Fruit fly (Drosophila melanogaster): ENCODE measurements around the gene CG45544.
A peak's percentile ranks its signal among the peaks of the same experiment; 100 is the strongest.

Gene CG45544

dm6 chr3R:29290588-29291530 is 34.6 kb downstream of the CG45544 start:
- no peak for TF ChIP-seq Rel (GFP tag; optimal IDR thresholded peaks at IDR 0.05)
- no peak for TF ChIP-seq Rel (tag; optimal IDR thresholded peaks at IDR 0.05)
- TF ChIP-seq sage (GFP tag; optimal IDR thresholded peaks at IDR 0.05): no peak
- TF ChIP-seq usp (GFP tag; optimal IDR thresholded peaks at IDR 0.05): no peak
- TF ChIP-seq fru (GFP tag; optimal IDR thresholded peaks at IDR 0.05): peak; percentile 42
- TF ChIP-seq CG32264 (GFP tag; optimal IDR thresholded peaks at IDR 0.05): no peak
- no peak for TF ChIP-seq Jra (GFP tag; optimal IDR thresholded peaks at IDR 0.05)
- peak; percentile 41 for TF ChIP-seq HLH106 (tag; optimal IDR thresholded peaks at IDR 0.05)
- no peak for TF ChIP-seq rgr (GFP tag; optimal IDR thresholded peaks at IDR 0.05)
- no peak for TF ChIP-seq tai (GFP tag; optimal IDR thresholded peaks at IDR 0.05)
- TF ChIP-seq h (GFP tag; optimal IDR thresholded peaks at IDR 0.05): peak; percentile 63
- TF ChIP-seq Vsx2 (GFP tag; optimal IDR thresholded peaks at IDR 0.05; ENCODE audit: partially characterized antibody): no peak
- no peak for TF ChIP-seq OdsH (GFP tag; optimal IDR thresholded peaks at IDR 0.05)
- TF ChIP-seq dsf (GFP tag; optimal IDR thresholded peaks at IDR 0.05; ENCODE audit: borderline replicate concordance): no peak
- no peak for TF ChIP-seq lola (GFP tag; optimal IDR thresholded peaks at IDR 0.05)
- peak; percentile 4 for TF ChIP-seq dmrt93B (GFP tag; optimal IDR thresholded peaks at IDR 0.05)
- peak in 1 of 2 experiments; percentile 59 for TF ChIP-seq foxo (GFP tag; optimal IDR thresholded peaks at IDR 0.05)
- no peak for TF ChIP-seq brk (GFP tag; optimal IDR thresholded peaks at IDR 0.05)
- TF ChIP-seq N (GFP tag; optimal IDR thresholded peaks at IDR 0.05): no peak
- no peak for TF ChIP-seq woc (GFP tag; optimal IDR thresholded peaks at IDR 0.05)
- no peak for TF ChIP-seq Sp1 (GFP tag; optimal IDR thresholded peaks at IDR 0.05)
- peak; percentile 3 for TF ChIP-seq Hnf4 (GFP tag; optimal IDR thresholded peaks at IDR 0.05)
- TF ChIP-seq Dif (GFP tag; optimal IDR thresholded peaks at IDR 0.05; ENCODE audit: partially characterized antibody): no peak
- TF ChIP-seq Myc (optimal IDR thresholded peaks at IDR 0.05): no peak
- no peak for TF ChIP-seq CG9705 (GFP tag; optimal IDR thresholded peaks at IDR 0.05)
- TF ChIP-seq ey (GFP tag; optimal IDR thresholded peaks at IDR 0.05): no peak
- TF ChIP-seq Mio (GFP tag; optimal IDR thresholded peaks at IDR 0.05): no peak
- TF ChIP-seq br (GFP tag; optimal IDR thresholded peaks at IDR 0.05): no peak
- TF ChIP-seq pan (optimal IDR thresholded peaks at IDR 0.05): no peak
- TF ChIP-seq GATAd (GFP tag; optimal IDR thresholded peaks at IDR 0.05): no peak
- no peak for TF ChIP-seq jim (GFP tag; optimal IDR thresholded peaks at IDR 0.05)
- TF ChIP-seq Hr83 (GFP tag; optimal IDR thresholded peaks at IDR 0.05; ENCODE audit: poor library complexity, severe bottlenecking): no peak
- no peak for TF ChIP-seq Abd-B (GFP tag; optimal IDR thresholded peaks at IDR 0.05)
- TF ChIP-seq Hr78 (GFP tag; optimal IDR thresholded peaks at IDR 0.05): no peak
- no peak for TF ChIP-seq CrebA (GFP tag; optimal IDR thresholded peaks at IDR 0.05; ENCODE audit: borderline replicate concordance)

DNA sequence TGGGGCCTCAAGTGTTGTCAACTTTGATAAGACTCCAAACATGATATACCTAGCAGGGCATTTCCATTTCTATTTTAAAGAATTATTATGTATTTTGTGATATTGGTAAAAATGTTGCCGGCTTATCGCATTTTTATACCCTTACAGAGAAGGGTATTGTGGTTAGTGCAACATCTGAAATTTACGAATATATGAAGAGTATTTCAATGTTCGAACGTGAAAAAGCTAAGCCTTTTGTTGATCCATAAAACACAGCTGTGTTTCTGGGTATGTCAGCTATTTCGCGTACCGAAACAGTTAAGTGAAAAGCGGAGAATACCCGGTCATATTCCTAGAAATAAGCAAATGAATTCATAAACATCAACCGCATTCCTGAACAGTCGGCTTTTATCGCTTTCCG is 35.6 kb downstream of the CG45544 start:
- TF ChIP-seq OdsH (GFP tag; optimal IDR thresholded peaks at IDR 0.05) (no peak), fru (GFP tag; optimal IDR thresholded peaks at IDR 0.05) (no peak), Sp1 (GFP tag; optimal IDR thresholded peaks at IDR 0.05) (no peak)

DNA sequence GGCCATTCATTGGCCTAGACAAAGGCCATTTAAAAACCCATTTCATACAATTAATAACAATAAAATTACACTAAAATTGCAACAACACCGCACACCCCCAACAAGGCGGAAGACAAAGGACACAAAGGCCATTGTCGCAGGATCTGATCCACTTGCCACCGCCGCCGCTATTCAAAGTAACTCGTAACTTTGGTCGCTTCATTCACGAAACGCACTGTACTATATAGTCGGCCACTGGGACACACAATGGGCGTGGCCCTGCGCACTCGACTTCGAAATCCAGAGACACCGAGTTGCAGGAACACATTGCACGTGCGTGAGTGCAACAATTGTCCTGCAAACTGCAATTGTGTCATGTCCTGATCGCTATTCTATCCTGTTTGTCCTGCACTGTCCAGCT is 37.2 kb downstream of the CG45544 start:
- TF ChIP-seq Sp1 (GFP tag; optimal IDR thresholded peaks at IDR 0.05) (no peak), usp (GFP tag; optimal IDR thresholded peaks at IDR 0.05) (no peak), br (GFP tag; optimal IDR thresholded peaks at IDR 0.05) (no peak), Abd-B (GFP tag; optimal IDR thresholded peaks at IDR 0.05) (no peak), Vsx2 (GFP tag; optimal IDR thresholded peaks at IDR 0.05; ENCODE audit: partially characterized antibody) (no peak), Jra (GFP tag; optimal IDR thresholded peaks at IDR 0.05) (no peak), CG9705 (GFP tag; optimal IDR thresholded peaks at IDR 0.05) (no peak), Hr78 (GFP tag; optimal IDR thresholded peaks at IDR 0.05) (no peak), rgr (GFP tag; optimal IDR thresholded peaks at IDR 0.05) (no peak), sage (GFP tag; optimal IDR thresholded peaks at IDR 0.05) (no peak), CrebA (GFP tag; optimal IDR thresholded peaks at IDR 0.05; ENCODE audit: borderline replicate concordance) (no peak), N (GFP tag; optimal IDR thresholded peaks at IDR 0.05) (no peak), Dfd (GFP tag; optimal IDR thresholded peaks at IDR 0.05) (no peak)

Measured in whole organism, wandering third instar larva.